Worm (Caenorhabditis elegans): ENCODE results near the gene clc-9.

- TF ChIP-seq him-1 (tag; optimal IDR thresholded peaks at IDR 0.05): no peak
- no peak for TF ChIP-seq dao-5 (tag; optimal IDR thresholded peaks at IDR 0.05)
These were observed 12.9 kb downstream of the clc-9 start for ce11 chrIV:11125604-11126003.

Measured in whole organism, L4/young adult.